Worm (Caenorhabditis elegans) whole organism, L4/young adult: ENCODE data around the gene T26H5.10.

ENCODE experiments used
- W03F9.2 ChIP-seq: fragments of 150-350 bp; optimal IDR thresholded peaks from 2 replicates; lab custom pipeline; 2014; ENCODE audit warnings: missing biosample characterization, missing genetic modification characterization
- dao-5 ChIP-seq: sonication (generic microtip); optimal IDR thresholded peaks from 2 replicates; lab custom pipeline; 2016; ENCODE audit warnings: missing genotype, missing genetic modification characterization, moderate library complexity, missing compliant biosample characterization
- him-1 ChIP-seq: sonication (generic microtip); optimal IDR thresholded peaks from 2 replicates; lab custom pipeline; 2016; ENCODE audit warnings: missing genotype, missing genetic modification reagents, missing genetic modification characterization, missing compliant biosample characterization

DNA sequence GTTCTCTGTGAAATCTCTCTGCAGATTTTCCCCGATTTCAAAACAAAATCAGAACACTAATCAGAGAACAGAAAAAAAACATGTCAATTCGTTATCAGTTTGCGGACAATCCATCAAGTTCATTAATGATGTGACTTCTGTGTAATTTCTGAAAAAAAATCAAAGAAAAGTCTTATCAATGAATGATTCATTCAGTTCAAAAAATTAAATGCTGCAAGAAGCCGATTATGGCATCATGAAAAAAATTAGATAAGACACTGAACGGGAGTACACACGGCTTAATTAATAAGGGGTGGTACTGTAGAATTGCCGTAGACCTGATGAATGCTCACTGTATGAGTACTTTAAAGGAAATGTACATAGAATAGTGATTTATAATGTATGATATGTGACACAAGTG lies 7.5 kb downstream of the T26H5.10 start:
- TF ChIP-seq him-1 (no peak), W03F9.2 (tag; lab: Kevin White, UChicago) (no peak), dao-5 (tag; lab: Kevin White, UChicago) (no peak)
